Worm (Caenorhabditis elegans): ENCODE results near the gene ttc-17.

ce11 chrV:8938943-8939342, 17.9 kb upstream of the ttc-17 start:
- no peak for TF ChIP-seq nhr-28 (tag; optimal IDR thresholded peaks at IDR 0.05)
- TF ChIP-seq mml-1 (tag; optimal IDR thresholded peaks at IDR 0.05): no peak
- no peak for TF ChIP-seq nhr-25 (tag; optimal IDR thresholded peaks at IDR 0.05)
- no peak for TF ChIP-seq pha-4 (tag; optimal IDR thresholded peaks at IDR 0.05)
- no peak for TF ChIP-seq zag-1 (tag; optimal IDR thresholded peaks at IDR 0.05)
- TF ChIP-seq ama-1 (optimal IDR thresholded peaks at IDR 0.05): peak; percentile 76
- TF ChIP-seq nfya-1 (tag; optimal IDR thresholded peaks at IDR 0.05; ENCODE audit: insufficient read depth): no peak

All from whole organism, L3 larva.